Fruit fly (Drosophila melanogaster): Measurements from ENCODE around the gene CG17707.

dm6 chrX:126614-127013, 21.6 kb downstream of the CG17707 start, which contains the start of gene CG17636:
- TF ChIP-seq pan (optimal IDR thresholded peaks at IDR 0.05), result no peak
- no peak for TF ChIP-seq Myc (optimal IDR thresholded peaks at IDR 0.05)
- TF ChIP-seq psq (GFP tag; optimal IDR thresholded peaks at IDR 0.05), result no peak
- TF ChIP-seq sage (GFP tag; optimal IDR thresholded peaks at IDR 0.05), result no peak
- no peak for TF ChIP-seq N (GFP tag; optimal IDR thresholded peaks at IDR 0.05)
- TF ChIP-seq dsf (GFP tag; optimal IDR thresholded peaks at IDR 0.05; ENCODE audit: borderline replicate concordance), result no peak
- TF ChIP-seq usp (GFP tag; optimal IDR thresholded peaks at IDR 0.05), result no peak
- TF ChIP-seq jim (GFP tag; optimal IDR thresholded peaks at IDR 0.05), result no peak
- no peak for TF ChIP-seq Dfd (GFP tag; optimal IDR thresholded peaks at IDR 0.05)
- TF ChIP-seq HLH106 (tag; optimal IDR thresholded peaks at IDR 0.05), result no peak
- no peak for TF ChIP-seq h (GFP tag; optimal IDR thresholded peaks at IDR 0.05)
- TF ChIP-seq OdsH (GFP tag; optimal IDR thresholded peaks at IDR 0.05), result no peak
- no peak for TF ChIP-seq Vsx2 (GFP tag; optimal IDR thresholded peaks at IDR 0.05; ENCODE audit: partially characterized antibody)
- TF ChIP-seq lola (GFP tag; optimal IDR thresholded peaks at IDR 0.05), result no peak

Data from whole organism, wandering third instar larva.